Worm (Caenorhabditis elegans) whole organism, L4/young adult: ENCODE results near the gene cyp-35B2.

Source experiments
- W03F9.2 ChIP-seq: fragments of 150-350 bp; optimal IDR thresholded peaks from 2 replicates; lab custom pipeline; 2014; ENCODE audit warnings: missing biosample characterization, missing genetic modification characterization
- dao-5 ChIP-seq: sonication (generic microtip); optimal IDR thresholded peaks from 2 replicates; lab custom pipeline; 2016; ENCODE audit warnings: missing genotype, missing genetic modification characterization, moderate library complexity, missing compliant biosample characterization
- him-1 ChIP-seq: sonication (generic microtip); optimal IDR thresholded peaks from 2 replicates; lab custom pipeline; 2016; ENCODE audit warnings: missing genotype, missing genetic modification reagents, missing genetic modification characterization, missing compliant biosample characterization

Gene cyp-35B2

ce11 chrV:3992334-3992733 is 50.4 kb downstream of the cyp-35B2 start:
- TF ChIP-seq W03F9.2 (no peak), dao-5 (tag; lab: Kevin White, UChicago) (no peak), him-1 (tag; lab: Kevin White, UChicago) (no peak)

ce11 chrV:3994048-3994447 is 52.1 kb downstream of the cyp-35B2 start, which contains the start of gene K09D9.9:
K09D9.9 (minus strand) TSS chrV:3994148.
- TF ChIP-seq W03F9.2 = no peak
- TF ChIP-seq him-1 (tag; lab: Kevin White, UChicago) = no peak
- no peak for TF ChIP-seq dao-5 (tag; lab: Kevin White, UChicago)
